Worm (Caenorhabditis elegans) whole organism, young adult: ENCODE data around the gene Y77E11A.8.
"Not testable (repeated sequence)": the region's sequence is repeated elsewhere in the genome, so short reads cannot be mapped to it uniquely, and the experiment has no call there.

Experiments
- F10E7.11 ChIP-seq: sonication (generic microtip); optimal IDR thresholded peaks from 2 replicates; lab custom pipeline; 2017; ENCODE audit warnings: mild to moderate bottlenecking, missing genetic modification characterization, moderate library complexity, missing compliant biosample characterization
- F37B4.10 ChIP-seq: fragments of 200-800 bp; sonication (Bioruptor generic); IDR thresholded peaks from 2 replicates; pipeline ENCODE4 v1.3.6; 2022; ENCODE audit warnings: missing genetic modification characterization, missing compliant biosample characterization
- F57C9.4 ChIP-seq: sonication (generic microtip); optimal IDR thresholded peaks from 2 replicates; lab custom pipeline; 2017; ENCODE audit warnings: mild to moderate bottlenecking, missing genetic modification characterization, missing compliant biosample characterization
- akir-1 ChIP-seq: fragments of 200-800 bp; sonication (Bioruptor generic); optimal IDR thresholded peaks from 2 replicates; lab custom pipeline; 2018; ENCODE audit warnings: mild to moderate bottlenecking, missing genetic modification characterization, moderate library complexity, missing compliant biosample characterization
- ama-1 ChIP-seq, 3 experiments: fragments of 150-350 bp in 1 of 3; sonication (generic microtip) in 2 of 3; optimal IDR thresholded peaks; 2 replicates each; lab custom pipeline; 2014 to 2018; ENCODE audit warnings: missing biosample characterization in 2 of 3, missing genetic modification characterization in 2 of 3, missing genetic modification reagents in 2 of 3
- bed-2 ChIP-seq: fragments of 200-800 bp; sonication (Bioruptor generic); IDR thresholded peaks from 2 replicates; pipeline ENCODE4 v1.3.6; 2022; ENCODE audit warnings: missing genetic modification reagents, missing genetic modification characterization, missing compliant biosample characterization
- ccch-3 ChIP-seq: fragments of 200-800 bp; sonication (Bioruptor generic); optimal IDR thresholded peaks from 2 replicates; lab custom pipeline; 2018; ENCODE audit warnings: mild to moderate bottlenecking, missing genetic modification characterization, missing compliant biosample characterization
- cebp-1 ChIP-seq, 2 experiments: fragments of 200-800 bp in 1 of 2; sonication (Bioruptor generic) in 1 of 2; sonication (generic microtip) in 1 of 2; IDR thresholded peaks in 1 of 2; optimal IDR thresholded peaks in 1 of 2; 2 replicates each; pipeline versions ENCODE4 v1.3.6 to Lab custom; 2017 to 2022; ENCODE audit warnings: missing compliant biosample characterization in 2 of 2, missing genetic modification characterization in 2 of 2, mild to moderate bottlenecking in 1 of 2, missing genetic modification reagents in 1 of 2, moderate library complexity in 1 of 2
- ceh-100 ChIP-seq: fragments of 200-800 bp; sonication (Bioruptor generic); IDR thresholded peaks from 2 replicates; pipeline ENCODE4 v1.3.6; 2022; ENCODE audit warnings: missing genetic modification reagents, missing genetic modification characterization, missing compliant biosample characterization
- ceh-91 ChIP-seq: fragments of 200-800 bp; sonication (Bioruptor generic); IDR thresholded peaks from 2 replicates; pipeline ENCODE4 v1.3.6; 2022; ENCODE audit warnings: missing genetic modification reagents, missing genetic modification characterization, missing compliant biosample characterization
- die-1 ChIP-seq: sonication (generic microtip); optimal IDR thresholded peaks from 2 replicates; lab custom pipeline; 2016; ENCODE audit warnings: missing genotype, mild to moderate bottlenecking, missing genetic modification characterization, missing compliant biosample characterization
- egl-44 ChIP-seq: fragments of 200-800 bp; sonication (Bioruptor generic); IDR thresholded peaks from 2 replicates; pipeline ENCODE4 v1.3.6; 2022; ENCODE audit warnings: missing genetic modification reagents, missing genetic modification characterization, missing compliant biosample characterization
- ets-4 ChIP-seq: fragments of 200-800 bp; sonication (Bioruptor generic); optimal IDR thresholded peaks from 2 replicates; lab custom pipeline; 2018; ENCODE audit warnings: mild to moderate bottlenecking, missing genetic modification characterization, missing compliant biosample characterization
- hmg-1.2 ChIP-seq: fragments of 200-800 bp; sonication (Bioruptor generic); IDR thresholded peaks from 2 replicates; pipeline ENCODE4 v1.3.6; 2022; ENCODE audit warnings: missing genetic modification reagents, missing genetic modification characterization, missing compliant biosample characterization
- lin-26 ChIP-seq: fragments of 200-800 bp; sonication (Bioruptor generic); IDR thresholded peaks from 2 replicates; pipeline ENCODE4 v1.3.6; 2022; ENCODE audit warnings: missing genetic modification reagents, missing genetic modification characterization, missing compliant biosample characterization
- lsy-27 ChIP-seq: sonication (generic microtip); optimal IDR thresholded peaks from 2 replicates; lab custom pipeline; 2017; ENCODE audit warnings: missing genetic modification characterization, mild to moderate bottlenecking, missing compliant biosample characterization, antibody characterized with exemption, missing genotype, borderline replicate concordance; ENCODE audit not compliant: insufficient read depth
- madf-6 ChIP-seq: fragments of 200-800 bp; sonication (Bioruptor generic); IDR thresholded peaks from 2 replicates; pipeline ENCODE4 v1.3.6; 2022; ENCODE audit warnings: missing genetic modification reagents, missing genetic modification characterization, missing compliant biosample characterization
- mcd-1 ChIP-seq: fragments of 200-800 bp; sonication (Bioruptor generic); IDR thresholded peaks from 2 replicates; pipeline ENCODE4 v1.3.6; 2022; ENCODE audit warnings: missing genetic modification reagents, missing genetic modification characterization, missing compliant biosample characterization
- nhr-179 ChIP-seq: sonication (generic microtip); optimal IDR thresholded peaks from 2 replicates; lab custom pipeline; 2016; ENCODE audit warnings: mild to moderate bottlenecking, missing genetic modification characterization, missing compliant biosample characterization
- nhr-90 ChIP-seq: sonication (generic microtip); optimal IDR thresholded peaks from 2 replicates; lab custom pipeline; 2016; ENCODE audit warnings: missing genotype, mild to moderate bottlenecking, missing genetic modification characterization, missing compliant biosample characterization
- pbrm-1 ChIP-seq: fragments of 200-800 bp; sonication (Bioruptor generic); IDR thresholded peaks from 2 replicates; pipeline ENCODE4 v1.3.6; 2022; ENCODE audit warnings: missing genetic modification reagents, missing genetic modification characterization, missing compliant biosample characterization
- pha-4 ChIP-seq: fragments of 150-350 bp; sonication (generic microtip); optimal IDR thresholded peaks from 2 replicates; lab custom pipeline; 2014; ENCODE audit warnings: missing biosample characterization, missing genetic modification reagents, missing genetic modification characterization
- rpc-1 ChIP-seq, 2 experiments: fragments of 150-350 bp in 1 of 2; sonication (generic microtip) in 1 of 2; optimal IDR thresholded peaks; 2 replicates each; lab custom pipeline; 2014 to 2018; ENCODE audit warnings: missing biosample characterization in 1 of 2, missing genetic modification characterization in 1 of 2, missing genetic modification reagents in 1 of 2, missing genotype in 1 of 2
- snpc-1.1 ChIP-seq: sonication (generic microtip); optimal IDR thresholded peaks from 2 replicates; lab custom pipeline; 2017; ENCODE audit warnings: missing genetic modification characterization, mild to moderate bottlenecking, missing compliant biosample characterization, antibody characterized with exemption, moderate library complexity, missing genotype, missing genetic modification reagents; ENCODE audit not compliant: insufficient read depth
- snpc-1.3 ChIP-seq: sonication (generic microtip); optimal IDR thresholded peaks from 2 replicates; lab custom pipeline; 2017; ENCODE audit warnings: missing genetic modification characterization, mild to moderate bottlenecking, missing compliant biosample characterization, antibody characterized with exemption, moderate library complexity, missing genotype, missing genetic modification reagents; ENCODE audit not compliant: insufficient read depth
- tlf-1 ChIP-seq: fragments of 200-800 bp; sonication (Bioruptor generic); optimal IDR thresholded peaks from 2 replicates; lab custom pipeline; 2018; ENCODE audit warnings: mild to moderate bottlenecking, missing genetic modification characterization, missing compliant biosample characterization
- zim-3 ChIP-seq: sonication (generic microtip); optimal IDR thresholded peaks from 2 replicates; lab custom pipeline; 2017; ENCODE audit warnings: mild to moderate bottlenecking, missing genetic modification characterization, moderate library complexity, missing compliant biosample characterization
- ztf-26 ChIP-seq: sonication (generic microtip); optimal IDR thresholded peaks from 2 replicates; lab custom pipeline; 2017; ENCODE audit warnings: missing genetic modification characterization, missing compliant biosample characterization

Y77E11A.8 gene

DNA sequence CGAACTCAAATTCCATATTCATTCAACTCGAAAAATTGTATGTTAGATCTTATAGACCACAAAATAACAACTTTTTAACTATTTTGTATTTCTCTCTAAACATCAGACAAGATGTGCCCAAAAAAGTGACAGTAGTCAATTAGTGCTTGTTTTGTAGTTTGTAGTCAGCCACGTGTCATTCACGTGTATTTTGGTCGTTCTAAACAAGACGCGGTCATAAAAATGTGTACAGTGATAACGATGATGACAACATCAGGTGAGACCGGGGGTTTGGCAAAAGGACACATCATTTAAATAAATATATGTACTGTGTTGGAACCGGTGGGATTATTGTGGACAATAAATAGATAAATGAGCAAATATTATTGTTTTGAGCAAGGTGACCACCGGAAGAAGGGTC, 29.3 kb upstream of the Y77E11A.8 start (continued):
- TF ChIP-seq ccch-3 (GFP tag; lab: Kevin White, UChicago), result no peak
- TF ChIP-seq snpc-1.1, result no peak
- TF ChIP-seq cebp-1 (GFP tag; IDR thresholded peaks at IDR 0.05; lab: Robert Waterston, UW), result no peak
- TF ChIP-seq cebp-1 (tag; optimal IDR thresholded peaks at IDR 0.05; lab: Kevin White, UChicago), result peak; percentile 24
- TF ChIP-seq ets-4, result no peak
- no peak for TF ChIP-seq zim-3 (tag; lab: Kevin White, UChicago)
- TF ChIP-seq, all 124 proteins: peak for 11

DNA sequence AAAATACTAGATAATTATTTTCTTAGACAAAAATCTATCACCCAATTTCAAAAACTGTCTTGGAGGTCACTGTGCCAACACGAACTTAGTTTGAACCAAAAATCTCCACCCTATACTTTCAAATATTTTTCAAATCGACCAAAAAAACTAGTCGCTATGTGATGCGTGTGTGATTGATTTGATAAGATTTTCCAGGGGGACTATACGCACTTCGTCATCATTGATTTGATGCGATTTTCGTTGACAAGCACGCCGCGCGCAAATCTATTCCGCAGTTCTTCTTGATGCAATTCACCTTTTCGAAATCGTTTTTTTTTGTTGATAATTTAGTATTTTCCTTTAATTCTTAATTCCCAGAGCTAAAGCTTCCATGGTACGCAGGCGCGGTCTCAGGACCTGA, 28.6 kb upstream of the Y77E11A.8 start:
- no peak for TF ChIP-seq ama-1 (optimal IDR thresholded peaks at IDR 0.05; lab: Kevin White, UChicago)
- TF ChIP-seq ama-1 (GFP tag; optimal IDR thresholded peaks at IDR 0.05; lab: Kevin White, UChicago), result no peak
- TF ChIP-seq lsy-27 (tag; lab: Kevin White, UChicago), result no peak
- no peak for TF ChIP-seq akir-1 (GFP tag; lab: Kevin White, UChicago)
- TF ChIP-seq snpc-1.3 (tag; lab: Kevin White, UChicago), result no peak
- no peak for TF ChIP-seq die-1 (tag; lab: Kevin White, UChicago)
- no peak for TF ChIP-seq pha-4 (tag; lab: Kevin White, UChicago)
- no peak for TF ChIP-seq tlf-1 (GFP tag; lab: Kevin White, UChicago)
- no peak for TF ChIP-seq bed-2
- TF ChIP-seq F57C9.4 (tag; lab: Kevin White, UChicago), result no peak
- no peak for TF ChIP-seq ceh-91 (GFP tag; lab: Robert Waterston, UW)
- TF ChIP-seq nhr-90 (tag; lab: Kevin White, UChicago), result no peak
- TF ChIP-seq F10E7.11 (tag; lab: Kevin White, UChicago), result no peak
- no peak for TF ChIP-seq rpc-1 (optimal IDR thresholded peaks at IDR 0.05; lab: Kevin White, UChicago)
- TF ChIP-seq rpc-1 (tag; optimal IDR thresholded peaks at IDR 0.05; lab: Kevin White, UChicago), result no peak
- no peak for TF ChIP-seq nhr-179 (tag; lab: Kevin White, UChicago)

DNA sequence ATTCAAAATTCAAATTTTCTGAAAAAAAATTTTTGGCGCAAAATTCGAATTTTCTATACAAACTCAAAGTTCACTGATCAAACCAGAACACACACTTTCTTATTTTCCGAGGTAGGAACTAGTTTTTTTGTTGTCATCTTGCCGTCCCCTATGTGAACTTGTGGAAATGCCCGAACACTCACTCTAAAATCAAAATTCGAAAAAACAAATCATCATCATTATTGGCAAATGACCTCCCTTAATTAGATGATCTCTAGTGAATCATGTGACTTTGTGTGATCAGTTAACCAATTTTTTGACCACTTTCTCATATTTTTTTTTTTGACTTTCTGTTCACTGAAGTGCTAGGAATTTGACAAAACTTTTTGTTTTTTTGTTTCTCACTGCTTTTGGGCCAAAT, 27.6 kb upstream of the Y77E11A.8 start:
- TF ChIP-seq F37B4.10, result no peak
- peak; percentile 12 for TF ChIP-seq ztf-26 (tag; lab: Kevin White, UChicago)

DNA sequence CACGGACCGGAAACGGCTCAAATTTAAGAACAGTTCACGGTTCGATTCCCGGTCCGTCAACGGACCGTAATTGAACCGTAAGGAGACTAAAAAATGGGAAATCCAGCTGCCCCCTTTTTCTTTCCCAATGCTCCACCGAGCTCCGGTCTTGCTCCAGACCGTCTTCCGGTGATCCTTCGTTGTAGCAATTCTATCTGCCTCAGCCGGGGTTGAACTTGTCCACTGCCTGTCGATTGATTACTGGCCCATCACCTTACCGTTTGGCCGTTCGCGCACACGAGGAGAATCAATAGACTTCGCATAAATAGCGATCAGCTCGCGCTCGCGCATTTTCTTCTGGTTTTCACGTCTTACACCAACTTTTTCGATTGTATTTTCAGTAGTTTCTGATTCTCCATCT, 23.7 kb upstream of the Y77E11A.8 start:
- TF ChIP-seq rpc-1 (optimal IDR thresholded peaks at IDR 0.05; lab: Kevin White, UChicago), result not testable (repeated sequence)
- TF ChIP-seq rpc-1 (tag; optimal IDR thresholded peaks at IDR 0.05; lab: Kevin White, UChicago) (peak; percentile 21), lin-26 (GFP tag; lab: Robert Waterston, UW) (peak; percentile 79), mcd-1 (peak; percentile 27; the same call in 1 of the 2 replicates), hmg-1.2 (peak; percentile 29; the same call in 1 of the 2 replicates), pbrm-1 (GFP tag; lab: Robert Waterston, UW) (0 out of 2 replicates have a peak, but pooled peaks have one; percentile 31), egl-44 (peak; percentile 69), madf-6 (GFP tag; lab: Robert Waterston, UW) (peak; percentile 42; the same call in 1 of the 2 replicates)

DNA sequence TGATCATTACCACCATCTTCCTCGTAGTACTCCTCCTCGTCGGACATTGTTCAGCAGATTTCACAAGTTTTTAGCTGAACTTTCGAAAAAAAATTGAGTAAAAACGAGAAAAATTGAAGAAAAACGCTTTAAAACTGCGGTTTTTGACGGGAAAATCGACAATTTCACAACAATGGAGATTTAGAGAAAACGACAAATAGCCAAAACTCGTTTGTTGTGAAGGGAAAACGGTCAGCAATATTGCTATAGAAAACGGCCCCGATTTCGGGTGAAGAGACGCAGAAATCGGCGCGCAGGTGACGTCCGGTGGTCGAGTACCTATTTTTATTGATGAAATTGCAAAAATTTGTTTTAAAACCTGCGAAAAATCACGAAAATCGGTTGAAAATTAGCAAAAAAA, 21.1 kb upstream of the Y77E11A.8 start, which contains the start of gene clp-7:
clp-7 (minus strand) TSS at position 47 of the 400 bp plus-strand sequence.
- TF ChIP-seq cebp-1 (GFP tag; IDR thresholded peaks at IDR 0.05; lab: Robert Waterston, UW) (0 out of 2 replicates have a peak, but pooled peaks have one; percentile 20), cebp-1 (tag; optimal IDR thresholded peaks at IDR 0.05; lab: Kevin White, UChicago) (peak; percentile 75), ceh-100 (GFP tag; lab: Robert Waterston, UW) (no peak)
